Fruit fly (Drosophila melanogaster): ENCODE results near the gene Gr68a.

Gene Gr68a

dm6 chr3L:11765695-11766232 lies 14.7 kb downstream of the Gr68a start, which contains the start of gene loaf (continued):
- TF ChIP-seq CG10462 (GFP tag; optimal IDR thresholded peaks at IDR 0.05) (no peak), disco-r (GFP tag; optimal IDR thresholded peaks at IDR 0.05) (no peak), CG7987 (GFP tag; optimal IDR thresholded peaks at IDR 0.05) (no peak), CG8290 (GFP tag; optimal IDR thresholded peaks at IDR 0.05) (no peak), CG8290 (tag; optimal IDR thresholded peaks at IDR 0.05) (peak in 1 of 2 experiments; percentile 18), onecut (GFP tag; IDR thresholded peaks at IDR 0.05) (peak; percentile 95), CG2678 (tag; optimal IDR thresholded peaks at IDR 0.05) (no peak), CG6791 (GFP tag; IDR thresholded peaks at IDR 0.05; ENCODE audit: partially characterized antibody) (0 out of 3 replicates have a peak, but pooled peaks have one; percentile 37), CG6689 (GFP tag; IDR thresholded peaks at IDR 0.05) (0 out of 2 replicates have a peak, but pooled peaks have one; percentile 8), HmgD (GFP tag; optimal IDR thresholded peaks at IDR 0.05) (no peak), CG11695 (GFP tag; IDR thresholded peaks at IDR 0.05) (no peak), CG17328 (GFP tag; IDR thresholded peaks at IDR 0.05) (no peak)

- TF ChIP-seq Fer3 (tag; optimal IDR thresholded peaks at IDR 0.05) (no peak), onecut (GFP tag; IDR thresholded peaks at IDR 0.05) (peak; percentile 73), jigr1 (GFP tag; IDR thresholded peaks at IDR 0.05) (no peak), CG7556 (GFP tag; optimal IDR thresholded peaks at IDR 0.05) (no peak), CG16813 (GFP tag; IDR thresholded peaks at IDR 0.05; ENCODE audit: partially characterized antibody) (no peak), Med (GFP tag) (peak; percentile 53)
These were observed 15.5 kb downstream of the Gr68a start for dm6 chr3L:11766563-11766962.

dm6 chr3L:11772057-11772456 lies 21.0 kb downstream of the Gr68a start, which contains the start of gene Muc68D:
Muc68D (minus strand) TSS chr3L:11772157.
- no peak for TF ChIP-seq CG6765 (GFP tag; optimal IDR thresholded peaks at IDR 0.05)
- no peak for TF ChIP-seq CG15514 (GFP tag; optimal IDR thresholded peaks at IDR 0.05)
- no peak for TF ChIP-seq Hsf (GFP tag; optimal IDR thresholded peaks at IDR 0.05)
- no peak for TF ChIP-seq abd-A (tag; optimal IDR thresholded peaks at IDR 0.05)
- no peak for TF ChIP-seq Dad (GFP tag; optimal IDR thresholded peaks at IDR 0.05)
- no peak for TF ChIP-seq Camta (GFP tag; optimal IDR thresholded peaks at IDR 0.05)
- no peak for TF ChIP-seq CG10979 (tag; optimal IDR thresholded peaks at IDR 0.05)
- no peak for TF ChIP-seq Side (GFP tag; optimal IDR thresholded peaks at IDR 0.05)
- TF ChIP-seq jigr1 (GFP tag; IDR thresholded peaks at IDR 0.05) = no peak
- TF ChIP-seq tap (tag; optimal IDR thresholded peaks at IDR 0.05) = no peak
- TF ChIP-seq zfh1 (GFP tag; IDR thresholded peaks at IDR 0.05) = no peak
- no peak for TF ChIP-seq Opbp (GFP tag; IDR thresholded peaks at IDR 0.05; ENCODE audit: partially characterized antibody)

- peak; percentile 33; the same call in 1 of the 2 replicates for TF ChIP-seq rib (GFP tag; IDR thresholded peaks at IDR 0.05)
- no peak for TF ChIP-seq CG4617 (GFP tag; optimal IDR thresholded peaks at IDR 0.05; ENCODE audit: borderline replicate concordance)
- TF ChIP-seq cato (GFP tag; optimal IDR thresholded peaks at IDR 0.05; ENCODE audit: borderline replicate concordance) = no peak
- TF ChIP-seq emc (GFP tag; optimal IDR thresholded peaks at IDR 0.05) = no peak
- peak; percentile 44; the same call in 1 of the 2 replicates for TF ChIP-seq Adf1 (GFP tag; IDR thresholded peaks at IDR 0.05)
- TF ChIP-seq CG6813 (GFP tag; optimal IDR thresholded peaks at IDR 0.05) = peak; percentile 46
- TF ChIP-seq lov (optimal IDR thresholded peaks at IDR 0.05) = no peak
- TF ChIP-seq lov (GFP tag; IDR thresholded peaks at IDR 0.05) = no peak
- TF ChIP-seq sisA (GFP tag; IDR thresholded peaks at IDR 0.05) = no peak
- peak; percentile 95 for TF ChIP-seq crol (GFP tag; IDR thresholded peaks at IDR 0.05)
- TF ChIP-seq sens-2 (GFP tag; IDR thresholded peaks at IDR 0.05) = no peak
- TF ChIP-seq Nf-YB (GFP tag; optimal IDR thresholded peaks at IDR 0.05) = peak; percentile 65
- TF ChIP-seq Xrp1 (GFP tag; IDR thresholded peaks at IDR 0.05) = no peak
- TF ChIP-seq Dfd (GFP tag; optimal IDR thresholded peaks at IDR 0.05) = no peak
- no peak for TF ChIP-seq Spps (tag; optimal IDR thresholded peaks at IDR 0.05)
- TF ChIP-seq her (GFP tag; optimal IDR thresholded peaks at IDR 0.05) = no peak
- TF ChIP-seq CG10366 (GFP tag; IDR thresholded peaks at IDR 0.05) = no peak
- TF ChIP-seq org-1 (GFP tag; optimal IDR thresholded peaks at IDR 0.05) = no peak
- TF ChIP-seq Dll (GFP tag; IDR thresholded peaks at IDR 0.05; ENCODE audit: partially characterized antibody) = no peak
- TF ChIP-seq exex (tag; optimal IDR thresholded peaks at IDR 0.05) = peak; percentile 99
These were observed 21.5 kb downstream of the Gr68a start for dm6 chr3L:11772608-11773017.

Measured in whole organism, embryonic.